Worm (Caenorhabditis elegans): ENCODE measurements around the gene dct-19.

The dct-19 gene

ce11 chrIV:12902430-12903110 is 40.2 kb upstream of the dct-19 start, which contains the start of gene K08D8.2:
Gene K08D8.2, plus strand, starts transcription at chrIV:12903060.
- no peak for TF ChIP-seq ref-1 (GFP tag; conservative IDR thresholded peaks at IDR 0.05)
- no peak for TF ChIP-seq med-1 (GFP tag; optimal IDR thresholded peaks at IDR 0.05; ENCODE audit: insufficient read depth)
- no peak for TF ChIP-seq ztf-23 (GFP tag; IDR thresholded peaks at IDR 0.05)

- TF ChIP-seq ztf-23 (GFP tag; IDR thresholded peaks at IDR 0.05) (no peak), cog-1 (tag; optimal IDR thresholded peaks at IDR 0.05) (no peak), tab-1 (GFP tag; IDR thresholded peaks at IDR 0.05) (no peak), ref-1 (GFP tag; conservative IDR thresholded peaks at IDR 0.05) (no peak), T22C8.4 (GFP tag; IDR thresholded peaks at IDR 0.05) (no peak), flt-1 (GFP tag; IDR thresholded peaks at IDR 0.05) (no peak), klf-2 (GFP tag; conservative IDR thresholded peaks at IDR 0.05) (no peak)
Observed at ce11 chrIV:12903687-12904086, 39.0 kb upstream of the dct-19 start.

- no peak for TF ChIP-seq ztf-23 (GFP tag; IDR thresholded peaks at IDR 0.05)
- no peak for TF ChIP-seq T22C8.4 (GFP tag; IDR thresholded peaks at IDR 0.05)
- no peak for TF ChIP-seq ref-1 (GFP tag; conservative IDR thresholded peaks at IDR 0.05)
- TF ChIP-seq ztf-29 (GFP tag; IDR thresholded peaks at IDR 0.05) = no peak
- no peak for TF ChIP-seq med-1 (GFP tag; optimal IDR thresholded peaks at IDR 0.05; ENCODE audit: insufficient read depth)
- no peak for TF ChIP-seq tab-1 (GFP tag; IDR thresholded peaks at IDR 0.05)
- TF ChIP-seq flt-1 (GFP tag; IDR thresholded peaks at IDR 0.05) = no peak
- TF ChIP-seq klf-2 (GFP tag; conservative IDR thresholded peaks at IDR 0.05) = no peak
- no peak for TF ChIP-seq cog-1 (tag; optimal IDR thresholded peaks at IDR 0.05)
Observed at ce11 chrIV:12906529-12906928, 36.2 kb upstream of the dct-19 start, which contains the start of gene K08D8.3. Gene K08D8.3, minus strand, starts transcription at chrIV:12906659.

ce11 chrIV:12909871-12910270 is 32.9 kb upstream of the dct-19 start, which contains the start of gene K08D8.4:
Gene K08D8.4, minus strand, starts transcription at chrIV:12909998.
- TF ChIP-seq tab-1 (GFP tag; IDR thresholded peaks at IDR 0.05) (no peak), med-1 (GFP tag; optimal IDR thresholded peaks at IDR 0.05; ENCODE audit: insufficient read depth) (no peak), klf-2 (GFP tag; conservative IDR thresholded peaks at IDR 0.05) (no peak), ztf-29 (GFP tag; IDR thresholded peaks at IDR 0.05) (no peak)

- TF ChIP-seq med-1 (GFP tag; optimal IDR thresholded peaks at IDR 0.05; ENCODE audit: insufficient read depth) = no peak
- TF ChIP-seq tab-1 (GFP tag; IDR thresholded peaks at IDR 0.05) = no peak
- no peak for TF ChIP-seq ztf-29 (GFP tag; IDR thresholded peaks at IDR 0.05)
- TF ChIP-seq flt-1 (GFP tag; IDR thresholded peaks at IDR 0.05) = no peak
- no peak for TF ChIP-seq klf-2 (GFP tag; conservative IDR thresholded peaks at IDR 0.05)
- no peak for TF ChIP-seq cog-1 (tag; optimal IDR thresholded peaks at IDR 0.05)
- no peak for TF ChIP-seq T22C8.4 (GFP tag; IDR thresholded peaks at IDR 0.05)
- no peak for TF ChIP-seq ztf-23 (GFP tag; IDR thresholded peaks at IDR 0.05)
- TF ChIP-seq ref-1 (GFP tag; conservative IDR thresholded peaks at IDR 0.05) = no peak
Observed at ce11 chrIV:12911990-12912389, 30.7 kb upstream of the dct-19 start, which contains the start of gene K08D8.5. Gene K08D8.5, minus strand, starts transcription at chrIV:12912129.

ce11 chrIV:12914532-12915019 is 28.2 kb upstream of the dct-19 start, which contains the start of gene irg-6:
Gene irg-6, minus strand, starts transcription at chrIV:12914969.
- TF ChIP-seq tab-1 (GFP tag; IDR thresholded peaks at IDR 0.05) = no peak
- no peak for TF ChIP-seq med-1 (GFP tag; optimal IDR thresholded peaks at IDR 0.05; ENCODE audit: insufficient read depth)
- TF ChIP-seq cog-1 (tag; optimal IDR thresholded peaks at IDR 0.05) = no peak
- no peak for TF ChIP-seq ztf-23 (GFP tag; IDR thresholded peaks at IDR 0.05)
- no peak for TF ChIP-seq klf-2 (GFP tag; conservative IDR thresholded peaks at IDR 0.05)
- no peak for TF ChIP-seq T22C8.4 (GFP tag; IDR thresholded peaks at IDR 0.05)
- no peak for TF ChIP-seq ztf-29 (GFP tag; IDR thresholded peaks at IDR 0.05)
- TF ChIP-seq ref-1 (GFP tag; conservative IDR thresholded peaks at IDR 0.05) = no peak
- no peak for TF ChIP-seq flt-1 (GFP tag; IDR thresholded peaks at IDR 0.05)

ce11 chrIV:12915479-12915878 is 27.3 kb upstream of the dct-19 start, which contains the start of gene srz-15:
Gene srz-15, plus strand, starts transcription at chrIV:12915779.
- TF ChIP-seq ztf-29 (GFP tag; IDR thresholded peaks at IDR 0.05) = no peak
- no peak for TF ChIP-seq klf-2 (GFP tag; conservative IDR thresholded peaks at IDR 0.05)
- no peak for TF ChIP-seq med-1 (GFP tag; optimal IDR thresholded peaks at IDR 0.05; ENCODE audit: insufficient read depth)
- no peak for TF ChIP-seq flt-1 (GFP tag; IDR thresholded peaks at IDR 0.05)
- no peak for TF ChIP-seq T22C8.4 (GFP tag; IDR thresholded peaks at IDR 0.05)
- no peak for TF ChIP-seq cog-1 (tag; optimal IDR thresholded peaks at IDR 0.05)
- no peak for TF ChIP-seq ztf-23 (GFP tag; IDR thresholded peaks at IDR 0.05)
- TF ChIP-seq tab-1 (GFP tag; IDR thresholded peaks at IDR 0.05) = no peak
- no peak for TF ChIP-seq ref-1 (GFP tag; conservative IDR thresholded peaks at IDR 0.05)

ce11 chrIV:12918256-12918655 is 24.5 kb upstream of the dct-19 start, which contains the start of gene C32H11.3:
Gene C32H11.3, plus strand, starts transcription at chrIV:12918556.
- no peak for TF ChIP-seq T22C8.4 (GFP tag; IDR thresholded peaks at IDR 0.05)
- no peak for TF ChIP-seq med-1 (GFP tag; optimal IDR thresholded peaks at IDR 0.05; ENCODE audit: insufficient read depth)
- no peak for TF ChIP-seq ztf-29 (GFP tag; IDR thresholded peaks at IDR 0.05)
- no peak for TF ChIP-seq tab-1 (GFP tag; IDR thresholded peaks at IDR 0.05)
- no peak for TF ChIP-seq cog-1 (tag; optimal IDR thresholded peaks at IDR 0.05)
- no peak for TF ChIP-seq klf-2 (GFP tag; conservative IDR thresholded peaks at IDR 0.05)
- no peak for TF ChIP-seq ref-1 (GFP tag; conservative IDR thresholded peaks at IDR 0.05)
- no peak for TF ChIP-seq flt-1 (GFP tag; IDR thresholded peaks at IDR 0.05)

ce11 chrIV:12920553-12920952 is 22.2 kb upstream of the dct-19 start:
- TF ChIP-seq tab-1 (GFP tag; IDR thresholded peaks at IDR 0.05) (no peak), klf-2 (GFP tag; conservative IDR thresholded peaks at IDR 0.05) (no peak), ref-1 (GFP tag; conservative IDR thresholded peaks at IDR 0.05) (no peak), ztf-23 (GFP tag; IDR thresholded peaks at IDR 0.05) (no peak), T22C8.4 (GFP tag; IDR thresholded peaks at IDR 0.05) (no peak), med-1 (GFP tag; optimal IDR thresholded peaks at IDR 0.05; ENCODE audit: insufficient read depth) (no peak), cog-1 (tag; optimal IDR thresholded peaks at IDR 0.05) (no peak), ztf-29 (GFP tag; IDR thresholded peaks at IDR 0.05) (no peak), flt-1 (GFP tag; IDR thresholded peaks at IDR 0.05) (no peak)

Measured in whole organism, midembryonic.